Worm (Caenorhabditis elegans) whole organism, L2 larva: Measurements from ENCODE around the gene H38K22.9.

ENCODE experiments used
- C34F6.9 ChIP-seq: fragments of 150-350 bp; optimal IDR thresholded peaks from 2 replicates; lab custom pipeline; 2014; ENCODE audit warnings: missing biosample characterization, missing genetic modification characterization
- F13H6.1 ChIP-seq: sonication (generic microtip); optimal IDR thresholded peaks from 2 replicates; lab custom pipeline; 2016; ENCODE audit warnings: missing genetic modification characterization, missing compliant biosample characterization
- R02D3.7 ChIP-seq: fragments of 150-350 bp; optimal IDR thresholded peaks from 2 replicates; lab custom pipeline; 2014; ENCODE audit warnings: missing biosample characterization, missing genetic modification characterization
- ZK546.5 ChIP-seq: sonication (generic microtip); optimal IDR thresholded peaks from 2 replicates; lab custom pipeline; 2017; ENCODE audit warnings: missing biosample characterization, missing genetic modification characterization
- ama-1 ChIP-seq: fragments of 150-350 bp; optimal IDR thresholded peaks from 2 replicates; lab custom pipeline; 2018; ENCODE audit warnings: inconsistent platforms
- blmp-1 ChIP-seq: sonication (generic microtip); optimal IDR thresholded peaks from 2 replicates; lab custom pipeline; 2017; ENCODE audit warnings: missing genetic modification characterization, mild to moderate bottlenecking, missing compliant biosample characterization, antibody characterized with exemption, moderate library complexity; ENCODE audit not compliant: insufficient read depth
- ceh-16 ChIP-seq: fragments of 150-350 bp; optimal IDR thresholded peaks from 2 replicates; lab custom pipeline; 2014; ENCODE audit warnings: missing biosample characterization, missing genetic modification characterization
- crh-2 ChIP-seq: sonication (generic microtip); optimal IDR thresholded peaks from 2 replicates; lab custom pipeline; 2017; ENCODE audit warnings: missing biosample characterization, missing genetic modification characterization
- dmd-4 ChIP-seq: sonication (generic microtip); optimal IDR thresholded peaks from 2 replicates; lab custom pipeline; 2017; ENCODE audit warnings: missing biosample characterization, missing genetic modification characterization
- elt-1 ChIP-seq: fragments of 150-350 bp; optimal IDR thresholded peaks from 2 replicates; lab custom pipeline; 2014; ENCODE audit warnings: missing biosample characterization, missing genetic modification characterization
- elt-3 ChIP-seq: sonication (generic microtip); optimal IDR thresholded peaks from 2 replicates; lab custom pipeline; 2017; ENCODE audit warnings: missing biosample characterization, missing genetic modification characterization
- fos-1 ChIP-seq: fragments of 150-350 bp; optimal IDR thresholded peaks from 2 replicates; lab custom pipeline; 2014; ENCODE audit warnings: missing biosample characterization, missing genetic modification characterization
- gmeb-1 ChIP-seq: fragments of 150-350 bp; optimal IDR thresholded peaks from 2 replicates; lab custom pipeline; 2014; ENCODE audit warnings: missing biosample characterization, missing genetic modification characterization
- lin-13 ChIP-seq: fragments of 150-350 bp; optimal IDR thresholded peaks from 2 replicates; lab custom pipeline; 2014; ENCODE audit warnings: missing biosample characterization, missing genetic modification reagents, missing genetic modification characterization
- lin-39 ChIP-seq: fragments of 150-350 bp; optimal IDR thresholded peaks from 2 replicates; lab custom pipeline; 2014; ENCODE audit warnings: missing biosample characterization, missing genetic modification reagents, missing genetic modification characterization
- lsy-2 ChIP-seq, 2 experiments: fragments of 150-350 bp in 1 of 2; sonication (generic microtip) in 1 of 2; optimal IDR thresholded peaks; 2 replicates each; lab custom pipeline; 2014 to 2017; ENCODE audit warnings: missing biosample characterization in 2 of 2, missing genetic modification characterization in 2 of 2
- mab-5 ChIP-seq: fragments of 150-350 bp; optimal IDR thresholded peaks from 2 replicates; lab custom pipeline; 2014; ENCODE audit warnings: missing biosample characterization, missing genetic modification characterization
- mbf-1 ChIP-seq: sonication (generic microtip); optimal IDR thresholded peaks from 2 replicates; lab custom pipeline; 2017; ENCODE audit warnings: missing biosample characterization, missing genetic modification characterization
- nhr-10 ChIP-seq: sonication (generic microtip); optimal IDR thresholded peaks from 2 replicates; lab custom pipeline; 2017; ENCODE audit warnings: missing biosample characterization, missing genetic modification characterization
- nhr-12 ChIP-seq: fragments of 150-350 bp; optimal IDR thresholded peaks from 2 replicates; lab custom pipeline; 2014; ENCODE audit warnings: missing biosample characterization, missing genetic modification characterization
- nhr-129 ChIP-seq: fragments of 150-350 bp; optimal IDR thresholded peaks from 2 replicates; lab custom pipeline; 2014; ENCODE audit warnings: missing biosample characterization, missing genetic modification characterization
- nhr-21 ChIP-seq: fragments of 150-350 bp; optimal IDR thresholded peaks from 2 replicates; lab custom pipeline; 2014; ENCODE audit warnings: missing biosample characterization, missing genetic modification characterization
- nhr-23 ChIP-seq: fragments of 150-350 bp; optimal IDR thresholded peaks from 2 replicates; lab custom pipeline; 2014; ENCODE audit warnings: missing biosample characterization, missing genetic modification reagents, missing genetic modification characterization
- nhr-25 ChIP-seq: fragments of 150-350 bp; sonication (generic microtip); optimal IDR thresholded peaks from 3 replicates; lab custom pipeline; 2014; ENCODE audit warnings: missing biosample characterization, missing genetic modification characterization
- nhr-6 ChIP-seq: fragments of 150-350 bp; optimal IDR thresholded peaks from 2 replicates; lab custom pipeline; 2014; ENCODE audit warnings: missing biosample characterization, missing genetic modification characterization
- nhr-77 ChIP-seq: fragments of 150-350 bp; optimal IDR thresholded peaks from 2 replicates; lab custom pipeline; 2014; ENCODE audit warnings: missing biosample characterization, missing genetic modification characterization
- sem-4 ChIP-seq: fragments of 150-350 bp; optimal IDR thresholded peaks from 2 replicates; lab custom pipeline; 2014; ENCODE audit warnings: missing biosample characterization, missing genetic modification reagents, missing genetic modification characterization
- sma-3 ChIP-seq: sonication (generic microtip); optimal IDR thresholded peaks from 2 replicates; lab custom pipeline; 2016; ENCODE audit warnings: missing genetic modification reagents, missing genetic modification characterization, missing compliant biosample characterization
- sma-9 ChIP-seq, 2 experiments: fragments of 150-350 bp in 1 of 2; sonication (generic microtip) in 1 of 2; optimal IDR thresholded peaks; 2 replicates each; lab custom pipeline; 2014 to 2016; ENCODE audit warnings: missing genetic modification characterization in 2 of 2, mild to moderate bottlenecking in 1 of 2, missing biosample characterization in 1 of 2, missing compliant biosample characterization in 1 of 2, missing genetic modification reagents in 1 of 2, moderate library complexity in 1 of 2
- snpc-4 ChIP-seq: fragments of 150-350 bp; optimal IDR thresholded peaks from 2 replicates; lab custom pipeline; 2014; ENCODE audit warnings: missing biosample characterization, missing genetic modification characterization
- unc-39 ChIP-seq: fragments of 150-350 bp; optimal IDR thresholded peaks from 2 replicates; lab custom pipeline; 2014; ENCODE audit warnings: missing biosample characterization, missing genetic modification characterization
- unc-55 ChIP-seq: fragments of 150-350 bp; sonication (generic microtip); optimal IDR thresholded peaks from 3 replicates; lab custom pipeline; 2014; ENCODE audit warnings: missing biosample characterization, missing genetic modification reagents, missing genetic modification characterization
- zag-1 ChIP-seq: fragments of 150-350 bp; optimal IDR thresholded peaks from 2 replicates; lab custom pipeline; 2014; ENCODE audit warnings: missing biosample characterization, missing genetic modification characterization
- ztf-1 ChIP-seq: fragments of 200-800 bp; sonication (Bioruptor generic); conservative IDR thresholded peaks from 2 replicates; pipeline ENCODE4 v1.3.6; 2022; ENCODE audit warnings: missing genetic modification characterization, missing compliant biosample characterization
- ztf-4 ChIP-seq: fragments of 150-350 bp; optimal IDR thresholded peaks from 2 replicates; lab custom pipeline; 2014; ENCODE audit warnings: missing biosample characterization, missing genetic modification characterization

The H38K22.9 gene

ce11 chrIII:4357438-4357837 is 33.5 kb downstream of the H38K22.9 start:
- no peak for TF ChIP-seq elt-1 (tag; lab: Kevin White, UChicago)
- no peak for TF ChIP-seq nhr-23 (tag; lab: Kevin White, UChicago)
- no peak for TF ChIP-seq mbf-1 (tag; lab: Kevin White, UChicago)
- no peak for TF ChIP-seq ztf-1 (GFP tag; lab: Robert Waterston, UW)
- TF ChIP-seq ZK546.5 (tag; lab: Kevin White, UChicago), result no peak
- TF ChIP-seq ama-1 (lab: Kevin White, UChicago), result no peak
- peak; percentile 78 for TF ChIP-seq fos-1 (tag; lab: Kevin White, UChicago)
- TF ChIP-seq blmp-1 (tag; lab: Kevin White, UChicago), result no peak
- no peak for TF ChIP-seq nhr-77
- TF ChIP-seq nhr-12 (tag; lab: Kevin White, UChicago), result no peak
- TF ChIP-seq gmeb-1 (tag; lab: Kevin White, UChicago), result no peak
- TF ChIP-seq unc-39 (tag; lab: Kevin White, UChicago), result no peak
- TF ChIP-seq nhr-25 (tag; lab: Kevin White, UChicago), result no peak
- TF ChIP-seq lsy-2 (tag; optimal IDR thresholded peaks at IDR 0.05; lab: Kevin White, UChicago), result no peak
- TF ChIP-seq nhr-129 (tag; lab: Kevin White, UChicago), result peak; percentile 22
- no peak for TF ChIP-seq R02D3.7 (tag; lab: Kevin White, UChicago)

- TF ChIP-seq lsy-2 (tag; optimal IDR thresholded peaks at IDR 0.05; lab: Kevin White, UChicago), result peak in 1 of 2 experiments; percentile 15
- peak; percentile 49 for TF ChIP-seq mab-5 (tag; lab: Kevin White, UChicago)
- TF ChIP-seq F13H6.1 (tag; lab: Kevin White, UChicago), result peak; percentile 45
- no peak for TF ChIP-seq ceh-16 (tag; lab: Kevin White, UChicago)
- TF ChIP-seq sma-9 (GFP tag; optimal IDR thresholded peaks at IDR 0.05; lab: Kevin White, UChicago), result peak; percentile 3
- no peak for TF ChIP-seq sma-9 (tag; optimal IDR thresholded peaks at IDR 0.05; lab: Kevin White, UChicago)
- TF ChIP-seq, all 48 proteins: peak for 4
Measured at ce11 chrIII:4358345-4358744, 34.4 kb downstream of the H38K22.9 start.

ce11 chrIII:4359208-4359607 is 35.2 kb downstream of the H38K22.9 start:
- TF ChIP-seq nhr-6 (tag; lab: Kevin White, UChicago) (no peak), lsy-2 (tag; optimal IDR thresholded peaks at IDR 0.05; lab: Kevin White, UChicago) (peak in 1 of 2 experiments; percentile 2), sem-4 (tag; lab: Kevin White, UChicago) (no peak), crh-2 (tag; lab: Kevin White, UChicago) (no peak), nhr-23 (tag; lab: Kevin White, UChicago) (no peak)

- TF ChIP-seq blmp-1 (tag; lab: Kevin White, UChicago), result no peak
- TF ChIP-seq zag-1 (tag; lab: Kevin White, UChicago), result no peak
- TF ChIP-seq dmd-4 (tag; lab: Kevin White, UChicago), result no peak
- TF ChIP-seq lin-13 (GFP tag; lab: Kevin White, UChicago), result no peak
- TF ChIP-seq nhr-21, result no peak
- TF ChIP-seq lsy-2 (tag; optimal IDR thresholded peaks at IDR 0.05; lab: Kevin White, UChicago), result no peak
- TF ChIP-seq nhr-10 (tag; lab: Kevin White, UChicago), result no peak
- TF ChIP-seq sem-4 (tag; lab: Kevin White, UChicago), result no peak
- TF ChIP-seq unc-39 (tag; lab: Kevin White, UChicago), result no peak
- TF ChIP-seq crh-2 (tag; lab: Kevin White, UChicago), result no peak
- no peak for TF ChIP-seq nhr-25 (tag; lab: Kevin White, UChicago)
Measured at ce11 chrIII:4359900-4360299, 35.9 kb downstream of the H38K22.9 start.

ce11 chrIII:4362332-4362731 is 38.4 kb downstream of the H38K22.9 start:
- peak; percentile 28 for TF ChIP-seq fos-1 (tag; lab: Kevin White, UChicago)
- TF ChIP-seq nhr-25 (tag; lab: Kevin White, UChicago), result no peak
- TF ChIP-seq sma-3 (GFP tag; lab: Kevin White, UChicago), result peak; percentile 31
- peak; percentile 17 for TF ChIP-seq F13H6.1 (tag; lab: Kevin White, UChicago)

- no peak for TF ChIP-seq lin-13 (GFP tag; lab: Kevin White, UChicago)
- TF ChIP-seq nhr-21, result no peak
- TF ChIP-seq dmd-4 (tag; lab: Kevin White, UChicago), result no peak
- TF ChIP-seq lin-39, result no peak
- no peak for TF ChIP-seq snpc-4 (tag; lab: Kevin White, UChicago)
- no peak for TF ChIP-seq gmeb-1 (tag; lab: Kevin White, UChicago)
- TF ChIP-seq lsy-2 (tag; optimal IDR thresholded peaks at IDR 0.05; lab: Kevin White, UChicago), result peak in 1 of 2 experiments; percentile 10
- TF ChIP-seq ztf-4 (tag; lab: Kevin White, UChicago), result no peak
- no peak for TF ChIP-seq elt-3
- TF ChIP-seq fos-1 (tag; lab: Kevin White, UChicago), result peak; percentile 29
- peak; percentile 24 for TF ChIP-seq C34F6.9
- no peak for TF ChIP-seq nhr-129 (tag; lab: Kevin White, UChicago)
- TF ChIP-seq unc-55, result peak; percentile 42
- TF ChIP-seq crh-2 (tag; lab: Kevin White, UChicago), result no peak
Measured at ce11 chrIII:4364974-4365373, 41.0 kb downstream of the H38K22.9 start, which contains the start of gene ckb-1. TSS of gene ckb-1 (plus strand) at chrIII:4365274.
